Fruit fly (Drosophila melanogaster) whole organism, embryonic: ENCODE data around the gene CG34303.

Source experiments
- BEAF-32 ChIP-seq: fragments of 200-800 bp; sonication (Bioruptor generic); optimal IDR thresholded peaks from 3 replicates; lab custom pipeline; 2017; ENCODE audit warnings: missing biosample characterization, missing genetic modification characterization, mild to moderate bottlenecking, moderate library complexity, missing genetic modification reagents
- Bteb2 ChIP-seq: fragments of 200-800 bp; sonication (Bioruptor generic); optimal IDR thresholded peaks from 2 replicates; lab custom pipeline; 2016; ENCODE audit warnings: missing biosample characterization, missing genetic modification characterization
- CG1024 ChIP-seq: fragments of 200-800 bp; sonication (Bioruptor generic); IDR thresholded peaks from 2 replicates; pipeline ENCODE4 v1.3.6; 2022; ENCODE audit warnings: missing biosample characterization, missing genetic modification characterization
- CG11695 ChIP-seq: fragments of 200-800 bp; sonication (Bioruptor generic); IDR thresholded peaks from 3 replicates; pipeline ENCODE4 v1.3.6; 2022; ENCODE audit warnings: missing biosample characterization, missing genetic modification characterization
- CG12104 ChIP-seq: fragments of 200-800 bp; sonication (Bioruptor generic); optimal IDR thresholded peaks from 3 replicates; lab custom pipeline; 2016; ENCODE audit warnings: missing biosample characterization, missing genetic modification characterization
- CG1832 ChIP-seq: fragments of 200-800 bp; sonication (Bioruptor generic); optimal IDR thresholded peaks from 2 replicates; lab custom pipeline; 2017; ENCODE audit warnings: missing biosample characterization, mild to moderate bottlenecking, missing genetic modification characterization, inconsistent platforms
- CG18599 ChIP-seq: fragments of 200-800 bp; sonication (Bioruptor generic); optimal IDR thresholded peaks from 3 replicates; lab custom pipeline; 2017; ENCODE audit warnings: missing biosample characterization, missing genetic modification characterization, mild to moderate bottlenecking, moderate library complexity, missing genetic modification reagents
- CG2120 ChIP-seq: fragments of 200-800 bp; sonication (Bioruptor generic); optimal IDR thresholded peaks from 3 replicates; lab custom pipeline; 2016; ENCODE audit warnings: missing biosample characterization, missing genetic modification characterization
- CG31365 ChIP-seq: fragments of 200-800 bp; sonication (Bioruptor generic); optimal IDR thresholded peaks from 2 replicates; lab custom pipeline; 2018; ENCODE audit warnings: missing biosample characterization, mild to moderate bottlenecking, missing genetic modification characterization
- CG32772 ChIP-seq: fragments of 200-800 bp; sonication (Bioruptor generic); IDR thresholded peaks from 2 replicates; pipeline ENCODE4 v1.3.6; 2022; ENCODE audit warnings: missing biosample characterization, missing genetic modification characterization
- CG5180 ChIP-seq: fragments of 200-800 bp; sonication (Bioruptor generic); optimal IDR thresholded peaks from 3 replicates; lab custom pipeline; 2017; ENCODE audit warnings: missing biosample characterization, missing genetic modification characterization, mild to moderate bottlenecking, moderate library complexity, missing genetic modification reagents
- CG7963 ChIP-seq: fragments of 200-800 bp; sonication (Bioruptor generic); IDR thresholded peaks from 3 replicates; pipeline ENCODE4 v1.3.6; 2022; ENCODE audit warnings: missing biosample characterization, missing genetic modification characterization; ENCODE audit not compliant: partially characterized antibody
- CG8359 ChIP-seq: fragments of 200-800 bp; sonication (Bioruptor generic); optimal IDR thresholded peaks from 2 replicates; lab custom pipeline; 2017; ENCODE audit warnings: missing biosample characterization, mild to moderate bottlenecking, missing genetic modification characterization, borderline replicate concordance
- Camta ChIP-seq: fragments of 200-800 bp; sonication (Bioruptor generic); optimal IDR thresholded peaks from 2 replicates; lab custom pipeline; 2016; ENCODE audit warnings: missing biosample characterization, missing genetic modification characterization
- Elba2 ChIP-seq: fragments of 200-800 bp; sonication (Bioruptor generic); optimal IDR thresholded peaks from 3 replicates; lab custom pipeline; 2016; ENCODE audit warnings: missing biosample characterization, missing genetic modification characterization
- Ets65A ChIP-seq: fragments of 200-800 bp; sonication (Bioruptor generic); peaks from one replicate; lab custom pipeline; 2016; ENCODE audit warnings: missing biosample characterization, missing genetic modification characterization
- HLH54F ChIP-seq: fragments of 200-800 bp; sonication (Bioruptor generic); optimal IDR thresholded peaks from 3 replicates; lab custom pipeline; 2016; ENCODE audit warnings: missing biosample characterization, missing genetic modification characterization
- Hr78 ChIP-seq, 2 experiments: fragments of 200-800 bp in 1 of 2; fragments of >200 bp in 1 of 2; sonication (Bioruptor generic) in 1 of 2; optimal IDR thresholded peaks; 2 replicates each; lab custom pipeline; 2017 to 2019; ENCODE audit warnings: missing biosample characterization in 2 of 2, missing genetic modification characterization in 2 of 2, mild to moderate bottlenecking in 1 of 2, moderate library complexity in 1 of 2
- MESR4 ChIP-seq: fragments of 200-800 bp; sonication (Bioruptor generic); optimal IDR thresholded peaks from 2 replicates; lab custom pipeline; 2018; ENCODE audit warnings: missing biosample characterization, mild to moderate bottlenecking, missing genetic modification characterization, moderate library complexity
- MTF-1 ChIP-seq: fragments of 200-800 bp; sonication (Bioruptor generic); optimal IDR thresholded peaks from 2 replicates; lab custom pipeline; 2018; ENCODE audit warnings: missing biosample characterization, mild to moderate bottlenecking, missing genetic modification characterization, borderline replicate concordance
- Ptx1 ChIP-seq: fragments of 200-800 bp; sonication (Bioruptor generic); IDR thresholded peaks from 2 replicates; pipeline ENCODE4 v1.3.6; 2022; ENCODE audit warnings: missing biosample characterization, missing genetic modification characterization
- Rx ChIP-seq: fragments of 200-800 bp; sonication (Bioruptor generic); IDR thresholded peaks from 2 replicates; pipeline ENCODE4 v1.3.6; 2022; ENCODE audit warnings: missing biosample characterization, missing genetic modification characterization
- Sin3A ChIP-seq: fragments of >200 bp; optimal IDR thresholded peaks from 2 replicates; lab custom pipeline; 2018
- Sox100B ChIP-seq: fragments of 200-800 bp; sonication (Bioruptor generic); optimal IDR thresholded peaks from 3 replicates; lab custom pipeline; 2018; ENCODE audit warnings: missing biosample characterization, mild to moderate bottlenecking, missing genetic modification characterization
- Sry-β ChIP-seq: fragments of 200-800 bp; sonication (Bioruptor generic); optimal IDR thresholded peaks from 2 replicates; lab custom pipeline; 2018; ENCODE audit warnings: missing biosample characterization, mild to moderate bottlenecking, missing genetic modification characterization, moderate library complexity
- Usf ChIP-seq: fragments of 200-800 bp; sonication (Bioruptor generic); optimal IDR thresholded peaks from 2 replicates; lab custom pipeline; 2017; ENCODE audit warnings: missing genotype, missing biosample characterization, missing genetic modification characterization
- abd-A ChIP-seq: fragments of 200-800 bp; sonication (Bioruptor generic); optimal IDR thresholded peaks from 3 replicates; lab custom pipeline; 2019; ENCODE audit warnings: missing biosample characterization, mild to moderate bottlenecking, missing genetic modification characterization, moderate library complexity
- al ChIP-seq: fragments of 200-800 bp; sonication (Bioruptor generic); IDR thresholded peaks from 2 replicates; pipeline ENCODE4 v1.3.6; 2022; ENCODE audit warnings: missing biosample characterization, missing genetic modification characterization
- caup ChIP-seq: fragments of 200-800 bp; sonication (Bioruptor generic); optimal IDR thresholded peaks from 3 replicates; lab custom pipeline; 2017; ENCODE audit warnings: missing biosample characterization, mild to moderate bottlenecking, missing genetic modification characterization, moderate library complexity; ENCODE audit not compliant: severe bottlenecking
- cwo ChIP-seq: fragments of 200-800 bp; sonication (Bioruptor generic); optimal IDR thresholded peaks from 3 replicates; lab custom pipeline; 2017; ENCODE audit warnings: missing biosample characterization, missing genetic modification characterization, mild to moderate bottlenecking, moderate library complexity, missing genetic modification reagents
- dm ChIP-seq: fragments of 200-800 bp; sonication (Bioruptor generic); optimal IDR thresholded peaks from 3 replicates; lab custom pipeline; 2016; ENCODE audit warnings: missing biosample characterization, missing genetic modification characterization
- fd64A ChIP-seq: fragments of 200-800 bp; sonication (Bioruptor generic); optimal IDR thresholded peaks from 3 replicates; lab custom pipeline; 2018; ENCODE audit warnings: missing biosample characterization, mild to moderate bottlenecking, missing genetic modification characterization
- gce ChIP-seq: fragments of 200-800 bp; sonication (Bioruptor generic); IDR thresholded peaks from 3 replicates; pipeline ENCODE4 v1.3.6; 2022; ENCODE audit warnings: missing biosample characterization, missing genetic modification characterization
- gfzf ChIP-seq: fragments of 200-800 bp; sonication (Bioruptor generic); optimal IDR thresholded peaks from 2 replicates; lab custom pipeline; 2016; ENCODE audit warnings: missing biosample characterization, mild to moderate bottlenecking, missing genetic modification characterization, moderate library complexity
- lov ChIP-seq, 2 experiments: fragments of 200-800 bp in 1 of 2; fragments of >200 bp in 1 of 2; sonication (Bioruptor generic) in 1 of 2; IDR thresholded peaks in 1 of 2; optimal IDR thresholded peaks in 1 of 2; 2 replicates in 1 of 2; 3 replicates in 1 of 2; pipeline versions ENCODE4 v1.3.6 to Lab custom; 2017 to 2022; ENCODE audit warnings: missing biosample characterization in 1 of 2, missing genetic modification characterization in 1 of 2
- oc ChIP-seq: fragments of 200-800 bp; sonication (Bioruptor generic); optimal IDR thresholded peaks from 2 replicates; lab custom pipeline; 2018; ENCODE audit warnings: missing biosample characterization, mild to moderate bottlenecking, missing genetic modification characterization, moderate library complexity
- odd ChIP-seq: fragments of 200-800 bp; sonication (Bioruptor generic); optimal IDR thresholded peaks from 2 replicates; lab custom pipeline; 2017; ENCODE audit warnings: missing biosample characterization, mild to moderate bottlenecking, missing genetic modification characterization
- org-1 ChIP-seq: fragments of 200-800 bp; sonication (Bioruptor generic); optimal IDR thresholded peaks from 2 replicates; lab custom pipeline; 2017; ENCODE audit warnings: missing biosample characterization, missing genetic modification characterization
- pb ChIP-seq: fragments of 200-800 bp; sonication (Bioruptor generic); optimal IDR thresholded peaks from 3 replicates; lab custom pipeline; 2016; ENCODE audit warnings: missing biosample characterization, missing genetic modification characterization
- prd ChIP-seq, 3 experiments: fragments of >200 bp in 2 of 3; fragments of 200-800 bp in 1 of 3; sonication (Bioruptor generic) in 1 of 3; optimal IDR thresholded peaks in 2 of 3; IDR thresholded peaks in 1 of 3; 2 replicates in 2 of 3; 3 replicates in 1 of 3; pipeline versions ENCODE4 v1.3.6 to Lab custom; 2017 to 2022; ENCODE audit warnings: missing biosample characterization in 1 of 3, missing genetic modification characterization in 1 of 3
- schlank ChIP-seq: fragments of 200-800 bp; sonication (Bioruptor generic); optimal IDR thresholded peaks from 2 replicates; lab custom pipeline; 2018; ENCODE audit warnings: missing biosample characterization, mild to moderate bottlenecking, missing genetic modification characterization
- sima ChIP-seq: fragments of 200-800 bp; sonication (Bioruptor generic); optimal IDR thresholded peaks from 2 replicates; lab custom pipeline; 2016; ENCODE audit warnings: missing biosample characterization, missing genetic modification characterization
- tio ChIP-seq: fragments of 200-800 bp; sonication (Bioruptor generic); optimal IDR thresholded peaks from 2 replicates; lab custom pipeline; 2017; ENCODE audit warnings: missing biosample characterization, missing genetic modification characterization, inconsistent platforms
- tll ChIP-seq, 2 experiments: fragments of 200-800 bp in 1 of 2; fragments of >200 bp in 1 of 2; sonication (Bioruptor generic) in 1 of 2; optimal IDR thresholded peaks; 2 replicates each; lab custom pipeline; 2017 to 2019; ENCODE audit warnings: missing biosample characterization in 2 of 2, missing genetic modification characterization in 2 of 2, mild to moderate bottlenecking in 1 of 2, moderate library complexity in 1 of 2
- toy ChIP-seq: fragments of 200-800 bp; sonication (Bioruptor generic); IDR thresholded peaks from 2 replicates; pipeline ENCODE4 v1.3.6; 2022; ENCODE audit warnings: missing biosample characterization, missing genetic modification characterization
- z ChIP-seq: fragments of 200-800 bp; sonication (Bioruptor generic); IDR thresholded peaks from 3 replicates; pipeline ENCODE4 v1.3.6; 2022; ENCODE audit warnings: missing biosample characterization, missing genetic modification characterization
- zen2 ChIP-seq: fragments of 200-800 bp; sonication (Bioruptor generic); IDR thresholded peaks from 3 replicates; pipeline ENCODE4 v1.3.6; 2022; ENCODE audit warnings: missing biosample characterization, missing genetic modification characterization; ENCODE audit not compliant: partially characterized antibody
- zfh1 ChIP-seq: fragments of 200-800 bp; sonication (Bioruptor generic); IDR thresholded peaks from 3 replicates; pipeline ENCODE4 v1.3.6; 2022; ENCODE audit warnings: missing biosample characterization, missing genetic modification characterization

The CG34303 gene

DNA sequence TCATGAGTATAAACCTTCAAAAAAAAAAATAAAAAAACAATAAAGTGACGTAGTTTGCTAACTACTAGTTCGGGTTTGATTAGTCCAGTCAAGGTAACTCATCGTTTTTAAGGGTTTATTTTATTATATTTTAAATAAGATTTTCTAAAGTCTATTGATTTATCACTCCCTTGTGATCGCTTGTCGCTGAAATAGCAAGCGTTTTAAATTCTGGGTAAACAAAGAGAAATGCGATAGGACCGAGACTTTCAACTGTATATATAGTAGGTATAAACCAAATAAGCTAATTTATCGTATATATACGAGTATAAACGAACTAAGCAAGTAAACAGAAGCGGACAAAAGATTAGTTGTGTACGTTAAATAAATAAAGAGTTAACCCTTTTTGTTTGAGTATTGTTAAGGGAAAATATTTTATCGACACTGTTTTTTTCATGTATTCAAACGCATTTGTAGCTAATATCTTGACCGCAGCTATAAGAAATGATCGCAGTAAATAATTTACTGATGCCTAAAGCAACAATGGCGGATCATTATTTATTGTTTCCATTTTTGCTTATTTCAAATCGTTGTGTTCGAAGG is 16.9 kb upstream of the CG34303 start (continued):
- 0 out of 3 replicates have a peak, but pooled peaks have one; percentile 49 for TF ChIP-seq zfh1
- no peak for TF ChIP-seq prd (optimal IDR thresholded peaks at IDR 0.05; lab: Kevin White, UChicago)
- TF ChIP-seq prd (GFP tag; IDR thresholded peaks at IDR 0.05; lab: Robert Waterston, UW), result peak; percentile 26; the same call in 2 of the 3 replicates
- TF ChIP-seq dm, result no peak
- TF ChIP-seq schlank, result peak; percentile 41
- TF ChIP-seq oc (tag; lab: Kevin White, UChicago), result no peak
- TF ChIP-seq Usf (GFP tag; lab: Kevin White, UChicago), result peak; percentile 23
- no peak for TF ChIP-seq pb (GFP tag; lab: Kevin White, UChicago)
- TF ChIP-seq CG32772 (GFP tag; lab: Robert Waterston, UW), result no peak
- TF ChIP-seq CG5180 (GFP tag; lab: Kevin White, UChicago), result no peak
- peak; percentile 39 for TF ChIP-seq Camta (GFP tag; lab: Kevin White, UChicago)
- TF ChIP-seq Sox100B (GFP tag; lab: Kevin White, UChicago), result peak; percentile 25
- peak; percentile 5 for TF ChIP-seq org-1 (GFP tag; lab: Kevin White, UChicago)
- peak; percentile 52; the same call in 1 of the 3 replicates for TF ChIP-seq CG11695 (GFP tag; lab: Robert Waterston, UW)
- TF ChIP-seq Elba2 (GFP tag; lab: Kevin White, UChicago), result no peak
- no peak for TF ChIP-seq BEAF-32 (GFP tag; lab: Kevin White, UChicago)
- no peak for TF ChIP-seq CG8359 (GFP tag; lab: Kevin White, UChicago)
- no peak for TF ChIP-seq al (GFP tag; lab: Robert Waterston, UW)
- 0 out of 3 replicates have a peak, but pooled peaks have one; percentile 20 for TF ChIP-seq gce
- no peak for TF ChIP-seq caup (GFP tag; lab: Kevin White, UChicago)
- TF ChIP-seq cwo, result peak; percentile 14
- TF ChIP-seq CG1024 (GFP tag; lab: Robert Waterston, UW), result no peak
- no peak for TF ChIP-seq CG1832 (GFP tag; lab: Kevin White, UChicago)
- no peak for TF ChIP-seq sima (GFP tag; lab: Kevin White, UChicago)
- no peak for TF ChIP-seq CG31365
- no peak for TF ChIP-seq Rx (GFP tag; lab: Robert Waterston, UW)
- no peak for TF ChIP-seq MESR4 (GFP tag; lab: Kevin White, UChicago)
- TF ChIP-seq tll (GFP tag; optimal IDR thresholded peaks at IDR 0.05; lab: Kevin White, UChicago), result no peak
- TF ChIP-seq Ptx1 (GFP tag; lab: Robert Waterston, UW), result no peak
- TF ChIP-seq Sin3A (lab: Kevin White, UChicago), result no peak
- no peak for TF ChIP-seq MTF-1 (GFP tag; lab: Kevin White, UChicago)
- TF ChIP-seq CG7963 (GFP tag; lab: Robert Waterston, UW), result no peak
- TF ChIP-seq gfzf (GFP tag; lab: Kevin White, UChicago), result no peak
- no peak for TF ChIP-seq abd-A
- no peak for TF ChIP-seq CG18599
- peak; percentile 16 for TF ChIP-seq fd64A (GFP tag; lab: Kevin White, UChicago)
- no peak for TF ChIP-seq CG12104
- peak; percentile 29 for TF ChIP-seq Bteb2
- TF ChIP-seq lov (optimal IDR thresholded peaks at IDR 0.05; lab: Kevin White, UChicago), result no peak
- no peak for TF ChIP-seq lov (GFP tag; IDR thresholded peaks at IDR 0.05; lab: Robert Waterston, UW)
- TF ChIP-seq Sry-β (GFP tag; lab: Kevin White, UChicago), result no peak
- peak; percentile 19 for TF ChIP-seq odd
- TF ChIP-seq z (GFP tag; lab: Robert Waterston, UW), result no peak
- no peak for TF ChIP-seq zen2 (GFP tag; lab: Robert Waterston, UW)
- TF ChIP-seq HLH54F (GFP tag; lab: Kevin White, UChicago), result peak; percentile 22
- peak; percentile 70 for TF ChIP-seq CG2120
- no peak for TF ChIP-seq toy (GFP tag; lab: Robert Waterston, UW)
- peak; percentile 62 for TF ChIP-seq Ets65A (GFP tag; lab: Kevin White, UChicago)
- TF ChIP-seq tio (GFP tag; lab: Kevin White, UChicago), result peak; percentile 44
- no peak for TF ChIP-seq Hr78 (GFP tag; optimal IDR thresholded peaks at IDR 0.05; lab: Kevin White, UChicago)
